Fruit fly (Drosophila melanogaster) whole organism, wandering third instar larva: ENCODE results near the gene CG15423.

Experiments
- Abd-B ChIP-seq: fragments of >200 bp; optimal IDR thresholded peaks from 2 replicates; lab custom pipeline; 2017; ENCODE audit warnings: missing biosample characterization, missing genetic modification characterization
- CG32264 ChIP-seq: fragments of 200-800 bp; sonication (Bioruptor generic); optimal IDR thresholded peaks from 2 replicates; lab custom pipeline; 2016; ENCODE audit warnings: missing biosample characterization, missing genetic modification characterization
- CG9705 ChIP-seq: fragments of 200-800 bp; sonication (Bioruptor generic); optimal IDR thresholded peaks from 2 replicates; lab custom pipeline; 2018; ENCODE audit warnings: missing biosample characterization, mild to moderate bottlenecking, missing genetic modification characterization
- CrebA ChIP-seq: fragments of 200-800 bp; sonication (Bioruptor generic); optimal IDR thresholded peaks from 2 replicates; lab custom pipeline; 2016; ENCODE audit warnings: missing biosample characterization, mild to moderate bottlenecking, missing genetic modification characterization, borderline replicate concordance
- Dfd ChIP-seq: fragments of >200 bp; optimal IDR thresholded peaks from 2 replicates; lab custom pipeline; 2017; ENCODE audit warnings: missing biosample characterization, missing genetic modification characterization
- Dif ChIP-seq: fragments of 200-275, 200-300 bp; sonication (Bioruptor generic); optimal IDR thresholded peaks from 2 replicates; lab custom pipeline; 2018; ENCODE audit warnings: missing biosample characterization, missing genetic modification characterization; ENCODE audit not compliant: partially characterized antibody
- GATAd ChIP-seq: sonication (Bioruptor generic); optimal IDR thresholded peaks from 2 replicates; lab custom pipeline; 2016; ENCODE audit warnings: missing biosample characterization, missing genetic modification characterization
- HLH106 ChIP-seq: fragments of 200-800 bp; optimal IDR thresholded peaks from 3 replicates; lab custom pipeline; 2019; ENCODE audit warnings: missing biosample characterization, mild to moderate bottlenecking, missing genetic modification characterization, moderate library complexity
- Hnf4 ChIP-seq: fragments of 200-800 bp; sonication (Bioruptor generic); optimal IDR thresholded peaks from 2 replicates; lab custom pipeline; 2016; ENCODE audit warnings: missing biosample characterization, mild to moderate bottlenecking, missing genetic modification characterization
- Hr78 ChIP-seq: fragments of >200 bp; optimal IDR thresholded peaks from 2 replicates; lab custom pipeline; 2017; ENCODE audit warnings: missing biosample characterization, missing genetic modification characterization
- Hr83 ChIP-seq: fragments of 200-300 bp; sonication (Bioruptor generic); optimal IDR thresholded peaks from 2 replicates; lab custom pipeline; 2016; ENCODE audit warnings: missing biosample characterization, mild to moderate bottlenecking, missing genetic modification characterization, moderate library complexity; ENCODE audit not compliant: poor library complexity, severe bottlenecking
- Jra ChIP-seq: sonication (Bioruptor generic); optimal IDR thresholded peaks from 2 replicates; lab custom pipeline; 2016; ENCODE audit warnings: missing biosample characterization, missing genetic modification characterization
- Mio ChIP-seq: sonication (Bioruptor generic); optimal IDR thresholded peaks from 2 replicates; lab custom pipeline; 2016; ENCODE audit warnings: missing biosample characterization, missing genetic modification characterization
- Myc ChIP-seq: fragments of >200 bp; optimal IDR thresholded peaks from 2 replicates; lab custom pipeline; 2017
- N ChIP-seq: fragments of >200 bp; optimal IDR thresholded peaks from 2 replicates; lab custom pipeline; 2018; ENCODE audit warnings: missing biosample characterization, missing external identifiers, missing genetic modification characterization
- OdsH ChIP-seq: fragments of 200-800 bp; sonication (Bioruptor generic); optimal IDR thresholded peaks from 2 replicates; lab custom pipeline; 2016; ENCODE audit warnings: missing biosample characterization, mild to moderate bottlenecking, missing genetic modification characterization
- Rel ChIP-seq, 2 experiments: fragments of 200-800 bp; sonication (Bioruptor generic) in 1 of 2; optimal IDR thresholded peaks; 2 replicates in 1 of 2; 3 replicates in 1 of 2; lab custom pipeline; 2016 to 2019; ENCODE audit warnings: mild to moderate bottlenecking in 2 of 2, missing biosample characterization in 2 of 2, missing genetic modification characterization in 2 of 2, moderate library complexity in 1 of 2
- Sp1 ChIP-seq: fragments of 200-800 bp; sonication (Bioruptor generic); optimal IDR thresholded peaks from 3 replicates; lab custom pipeline; 2019; ENCODE audit warnings: missing biosample characterization, mild to moderate bottlenecking, missing genetic modification characterization, moderate library complexity
- Vsx2 ChIP-seq: fragments of 200-300, 225-300 bp; sonication (Bioruptor generic); optimal IDR thresholded peaks from 2 replicates; lab custom pipeline; 2018; ENCODE audit warnings: missing biosample characterization, missing genetic modification characterization; ENCODE audit not compliant: partially characterized antibody
- br ChIP-seq: fragments of 200-800 bp; sonication (Bioruptor generic); optimal IDR thresholded peaks from 2 replicates; lab custom pipeline; 2016; ENCODE audit warnings: missing biosample characterization, missing genetic modification characterization
- brk ChIP-seq: fragments of 200-800 bp; sonication (Bioruptor generic); optimal IDR thresholded peaks from 2 replicates; lab custom pipeline; 2016; ENCODE audit warnings: missing biosample characterization, mild to moderate bottlenecking, missing genetic modification characterization
- dl ChIP-seq, 2 experiments: fragments of 175-275, 200-275 bp in 1 of 2; fragments of 200-275 bp in 1 of 2; sonication (Bioruptor generic); optimal IDR thresholded peaks; lab custom pipeline; 2018; ENCODE audit warnings: mild to moderate bottlenecking in 2 of 2, missing biosample characterization in 2 of 2, missing genetic modification characterization in 2 of 2, moderate library complexity in 2 of 2; ENCODE audit not compliant: partially characterized antibody in 2 of 2, insufficient read depth in 1 of 2
- dmrt93B ChIP-seq: fragments of 200-800 bp; sonication (Bioruptor generic); optimal IDR thresholded peaks from 2 replicates; lab custom pipeline; 2018; ENCODE audit warnings: missing biosample characterization, mild to moderate bottlenecking, missing genetic modification characterization
- dsf ChIP-seq: sonication (Bioruptor generic); optimal IDR thresholded peaks from 2 replicates; lab custom pipeline; 2016; ENCODE audit warnings: missing biosample characterization, missing genetic modification characterization, borderline replicate concordance
- ey ChIP-seq: fragments of 200-800 bp; sonication (Bioruptor generic); optimal IDR thresholded peaks from 2 replicates; lab custom pipeline; 2016; ENCODE audit warnings: missing biosample characterization, missing genetic modification characterization
- foxo ChIP-seq, 2 experiments: fragments of 200-800 bp; sonication (Bioruptor generic); optimal IDR thresholded peaks; 2 replicates in 1 of 2; 3 replicates in 1 of 2; lab custom pipeline; 2016 to 2017; ENCODE audit warnings: missing biosample characterization in 2 of 2, missing genetic modification characterization in 2 of 2
- fru ChIP-seq: fragments of 200-800 bp; sonication (Bioruptor generic); optimal IDR thresholded peaks from 3 replicates; lab custom pipeline; 2016; ENCODE audit warnings: missing biosample characterization, mild to moderate bottlenecking, missing genetic modification characterization
- h ChIP-seq: fragments of 200-800 bp; sonication (Bioruptor generic); optimal IDR thresholded peaks from 3 replicates; lab custom pipeline; 2016; ENCODE audit warnings: missing biosample characterization, mild to moderate bottlenecking, missing genetic modification characterization
- jim ChIP-seq: fragments of 175-275, 200-325 bp; sonication (Bioruptor generic); optimal IDR thresholded peaks from 2 replicates; lab custom pipeline; 2016; ENCODE audit warnings: missing biosample characterization, mild to moderate bottlenecking, missing genetic modification characterization
- lola ChIP-seq: fragments of >200 bp; optimal IDR thresholded peaks from 2 replicates; lab custom pipeline; 2017; ENCODE audit warnings: missing biosample characterization, missing genetic modification characterization
- pan ChIP-seq: fragments of >200 bp; optimal IDR thresholded peaks from 2 replicates; lab custom pipeline; 2017
- psq ChIP-seq: fragments of 200-800 bp; sonication (Bioruptor generic); optimal IDR thresholded peaks from 3 replicates; lab custom pipeline; 2017; ENCODE audit warnings: missing biosample characterization, mild to moderate bottlenecking, missing genetic modification characterization, moderate library complexity
- rgr ChIP-seq: fragments of 200-800 bp; sonication (Bioruptor generic); optimal IDR thresholded peaks from 3 replicates; lab custom pipeline; 2016; ENCODE audit warnings: missing biosample characterization, mild to moderate bottlenecking, missing genetic modification characterization
- sage ChIP-seq: fragments of 200-800 bp; sonication (Bioruptor generic); optimal IDR thresholded peaks from 2 replicates; lab custom pipeline; 2016; ENCODE audit warnings: missing biosample characterization, mild to moderate bottlenecking, missing genetic modification characterization
- sv ChIP-seq: fragments of 200-800 bp; sonication (Bioruptor generic); optimal IDR thresholded peaks from 3 replicates; lab custom pipeline; 2016; ENCODE audit warnings: missing biosample characterization, missing genetic modification characterization
- tai ChIP-seq: sonication (Bioruptor generic); optimal IDR thresholded peaks from 2 replicates; lab custom pipeline; 2016; ENCODE audit warnings: missing biosample characterization, missing genetic modification characterization
- usp ChIP-seq: fragments of >200 bp; optimal IDR thresholded peaks from 2 replicates; lab custom pipeline; 2017; ENCODE audit warnings: missing biosample characterization, missing genetic modification characterization
- woc ChIP-seq: sonication (Bioruptor generic); optimal IDR thresholded peaks from 2 replicates; lab custom pipeline; 2016; ENCODE audit warnings: missing biosample characterization, mild to moderate bottlenecking, missing genetic modification characterization

CG15423 gene

dm6 chr2L:4045185-4045814 lies 39.5 kb downstream of the CG15423 start:
- TF ChIP-seq Abd-B (GFP tag; lab: Kevin White, UChicago) (no peak), br (GFP tag; lab: Kevin White, UChicago) (peak; percentile 11), N (GFP tag; lab: Kevin White, UChicago) (no peak), CG32264 (GFP tag; lab: Kevin White, UChicago) (no peak), CG9705 (GFP tag; lab: Kevin White, UChicago) (no peak), brk (GFP tag; lab: Kevin White, UChicago) (no peak), Mio (GFP tag; lab: Kevin White, UChicago) (no peak), dmrt93B (no peak), HLH106 (tag; lab: Kevin White, UChicago) (no peak), dsf (GFP tag; lab: Kevin White, UChicago) (no peak), Hr78 (no peak), OdsH (GFP tag; lab: Kevin White, UChicago) (peak; percentile 16), ey (peak; percentile 22), h (peak; percentile 7), rgr (GFP tag; lab: Kevin White, UChicago) (no peak), foxo (GFP tag; optimal IDR thresholded peaks at IDR 0.05; lab: Kevin White, UChicago) (peak in 1 of 2 experiments; percentile 21), Dfd (GFP tag; lab: Kevin White, UChicago) (no peak), pan (lab: Kevin White, UChicago) (no peak), Rel (GFP tag; optimal IDR thresholded peaks at IDR 0.05; lab: Kevin White, UChicago) (no peak), Rel (tag; optimal IDR thresholded peaks at IDR 0.05; lab: Kevin White, UChicago) (no peak), lola (GFP tag; lab: Kevin White, UChicago) (no peak), Sp1 (GFP tag; lab: Kevin White, UChicago) (peak; percentile 14), Myc (lab: Kevin White, UChicago) (no peak), usp (GFP tag; lab: Kevin White, UChicago) (no peak), dl (GFP tag; optimal IDR thresholded peaks at IDR 0.05; lab: Kevin White, UChicago; ENCODE audit: insufficient read depth in 1 of 2, partially characterized antibody in 2 of 2) (no peak), CrebA (GFP tag; lab: Kevin White, UChicago) (no peak), GATAd (GFP tag; lab: Kevin White, UChicago) (no peak), woc (GFP tag; lab: Kevin White, UChicago) (no peak), fru (GFP tag; lab: Kevin White, UChicago) (peak; percentile 38), sv (GFP tag; lab: Kevin White, UChicago) (no peak), sage (GFP tag; lab: Kevin White, UChicago) (no peak), psq (GFP tag; lab: Kevin White, UChicago) (no peak), Hnf4 (GFP tag; lab: Kevin White, UChicago) (no peak), Vsx2 (GFP tag; lab: Kevin White, UChicago) (no peak), tai (GFP tag; lab: Kevin White, UChicago) (no peak), Jra (GFP tag; lab: Kevin White, UChicago) (no peak), Dif (GFP tag; lab: Kevin White, UChicago) (no peak), jim (GFP tag; lab: Kevin White, UChicago) (no peak), Hr83 (GFP tag; lab: Kevin White, UChicago) (no peak)

DNA sequence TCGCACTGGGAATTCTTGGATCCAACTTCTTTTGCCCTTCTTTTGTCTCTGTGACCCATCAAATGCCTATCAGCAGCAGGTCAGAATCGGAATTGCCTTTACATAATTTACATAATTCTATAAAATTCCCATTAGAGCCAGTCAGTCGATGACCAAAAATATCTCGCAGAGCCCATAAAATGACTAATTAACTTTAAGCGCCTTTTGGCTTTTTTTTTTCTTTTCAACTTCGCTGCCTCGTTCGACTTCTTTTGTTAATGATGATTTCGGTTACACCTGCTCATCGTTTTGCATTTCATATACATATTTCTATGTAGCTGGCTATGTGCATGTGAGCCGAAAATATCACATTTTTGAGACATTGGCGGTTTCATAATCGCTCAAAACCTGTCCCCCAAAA lies 45.9 kb downstream of the CG15423 start:
- TF ChIP-seq tai (GFP tag; lab: Kevin White, UChicago), result no peak
- no peak for TF ChIP-seq Hr78
- TF ChIP-seq psq (GFP tag; lab: Kevin White, UChicago), result no peak
- TF ChIP-seq CG9705 (GFP tag; lab: Kevin White, UChicago), result no peak
- no peak for TF ChIP-seq Mio (GFP tag; lab: Kevin White, UChicago)
- no peak for TF ChIP-seq dmrt93B
- no peak for TF ChIP-seq Hnf4 (GFP tag; lab: Kevin White, UChicago)
- no peak for TF ChIP-seq N (GFP tag; lab: Kevin White, UChicago)
- no peak for TF ChIP-seq GATAd (GFP tag; lab: Kevin White, UChicago)
- TF ChIP-seq Vsx2 (GFP tag; lab: Kevin White, UChicago), result no peak
- no peak for TF ChIP-seq sv (GFP tag; lab: Kevin White, UChicago)
- no peak for TF ChIP-seq CG32264 (GFP tag; lab: Kevin White, UChicago)
- no peak for TF ChIP-seq jim (GFP tag; lab: Kevin White, UChicago)
- TF ChIP-seq Rel (GFP tag; optimal IDR thresholded peaks at IDR 0.05; lab: Kevin White, UChicago), result no peak
- TF ChIP-seq Rel (tag; optimal IDR thresholded peaks at IDR 0.05; lab: Kevin White, UChicago), result no peak
- no peak for TF ChIP-seq sage (GFP tag; lab: Kevin White, UChicago)
- no peak for TF ChIP-seq h
- no peak for TF ChIP-seq Jra (GFP tag; lab: Kevin White, UChicago)
- no peak for TF ChIP-seq Dif (GFP tag; lab: Kevin White, UChicago)
